Fruit fly (Drosophila melanogaster) whole organism, adult: ENCODE measurements around the gene CG43291.

Experiments used
- CG11617 ChIP-seq: fragments of 200-800 bp; sonication (Bioruptor generic); optimal IDR thresholded peaks from 2 replicates; lab custom pipeline; 2017; ENCODE audit warnings: mild to moderate bottlenecking, missing biosample characterization, missing genetic modification reagents, missing genetic modification characterization
- CG1620 ChIP-seq: fragments of 200-800 bp; sonication (Bioruptor generic); optimal IDR thresholded peaks from 2 replicates; lab custom pipeline; 2016; ENCODE audit warnings: missing biosample characterization, missing genetic modification characterization
- CG5204 ChIP-seq: fragments of 200-800 bp; sonication (Bioruptor generic); optimal IDR thresholded peaks from 2 replicates; lab custom pipeline; 2016; ENCODE audit warnings: missing biosample characterization, missing genetic modification characterization
- CG7045 ChIP-seq: fragments of 200-800 bp; sonication (Bioruptor generic); optimal IDR thresholded peaks from 2 replicates; lab custom pipeline; 2017; ENCODE audit warnings: missing biosample characterization, mild to moderate bottlenecking, missing genetic modification characterization
- Clk ChIP-seq: fragments of 200-800 bp; sonication (Bioruptor generic); optimal IDR thresholded peaks from 2 replicates; lab custom pipeline; 2017; ENCODE audit warnings: missing biosample characterization, missing genetic modification characterization
- Mnt ChIP-seq: fragments of 200-800 bp; sonication (Bioruptor generic); optimal IDR thresholded peaks from 2 replicates; lab custom pipeline; 2016; ENCODE audit warnings: missing biosample characterization, mild to moderate bottlenecking, missing genetic modification characterization
- cic ChIP-seq: fragments of 200-800 bp; sonication (Bioruptor generic); optimal IDR thresholded peaks from 2 replicates; lab custom pipeline; 2017; ENCODE audit warnings: missing biosample characterization, mild to moderate bottlenecking, missing genetic modification characterization, moderate library complexity
- kay ChIP-seq: fragments of 200-800 bp; sonication (Bioruptor generic); peaks from one replicate; lab custom pipeline; 2016; ENCODE audit warnings: missing biosample characterization, missing genetic modification characterization, borderline replicate concordance
- pad ChIP-seq: fragments of 200-800 bp; sonication (Bioruptor generic); optimal IDR thresholded peaks from 3 replicates; lab custom pipeline; 2017; ENCODE audit warnings: missing biosample characterization, missing genetic modification characterization, mild to moderate bottlenecking, moderate library complexity, missing genetic modification reagents

dm6 chr3R:14277894-14278522 is 33.5 kb upstream of the CG43291 start:
- peak; percentile 1 for TF ChIP-seq CG11617 (GFP tag; lab: Kevin White, UChicago)
- peak; percentile 41 for TF ChIP-seq Clk (GFP tag; lab: Kevin White, UChicago)
- no peak for TF ChIP-seq cic (GFP tag; lab: Kevin White, UChicago)
- TF ChIP-seq kay (GFP tag; lab: Kevin White, UChicago), result peak; percentile 64
- no peak for TF ChIP-seq pad (GFP tag; lab: Kevin White, UChicago)
- peak; percentile 36 for TF ChIP-seq CG5204
- no peak for TF ChIP-seq Mnt (GFP tag; lab: Kevin White, UChicago)
- no peak for TF ChIP-seq CG1620 (GFP tag; lab: Kevin White, UChicago)
- peak; percentile 71 for TF ChIP-seq CG7045 (GFP tag; lab: Kevin White, UChicago)
